Worm (Caenorhabditis elegans) whole organism, young adult: Measurements from ENCODE around the gene C07D8.5.

ENCODE experiments used
- B0035.1 ChIP-seq: sonication (generic microtip); optimal IDR thresholded peaks from 2 replicates; lab custom pipeline; 2016; ENCODE audit warnings: missing genetic modification characterization, mild to moderate bottlenecking, missing compliant biosample characterization, missing genotype, missing genetic modification reagents
- him-1 ChIP-seq: sonication (generic microtip); optimal IDR thresholded peaks from 2 replicates; lab custom pipeline; 2016; ENCODE audit warnings: missing genotype, missing genetic modification reagents, missing genetic modification characterization, missing compliant biosample characterization
- hlh-12 ChIP-seq: sonication (generic microtip); optimal IDR thresholded peaks from 2 replicates; lab custom pipeline; 2016; ENCODE audit warnings: missing genetic modification characterization, missing compliant biosample characterization
- snpc-1.1 ChIP-seq: sonication (generic microtip); optimal IDR thresholded peaks from 2 replicates; lab custom pipeline; 2017; ENCODE audit warnings: missing genetic modification characterization, mild to moderate bottlenecking, missing compliant biosample characterization, antibody characterized with exemption, moderate library complexity, missing genotype, missing genetic modification reagents; ENCODE audit not compliant: insufficient read depth

- no peak for TF ChIP-seq hlh-12 (tag; lab: Kevin White, UChicago)
- TF ChIP-seq snpc-1.1, result no peak
- TF ChIP-seq B0035.1 (tag; lab: Kevin White, UChicago), result no peak
- TF ChIP-seq him-1 (tag; lab: Kevin White, UChicago), result no peak
These were observed 30.6 kb upstream of the C07D8.5 start for ce11 chrX:7313236-7313635.
